Fruit fly (Drosophila melanogaster): ENCODE results near the gene CG6023.

The CG6023 gene

DNA sequence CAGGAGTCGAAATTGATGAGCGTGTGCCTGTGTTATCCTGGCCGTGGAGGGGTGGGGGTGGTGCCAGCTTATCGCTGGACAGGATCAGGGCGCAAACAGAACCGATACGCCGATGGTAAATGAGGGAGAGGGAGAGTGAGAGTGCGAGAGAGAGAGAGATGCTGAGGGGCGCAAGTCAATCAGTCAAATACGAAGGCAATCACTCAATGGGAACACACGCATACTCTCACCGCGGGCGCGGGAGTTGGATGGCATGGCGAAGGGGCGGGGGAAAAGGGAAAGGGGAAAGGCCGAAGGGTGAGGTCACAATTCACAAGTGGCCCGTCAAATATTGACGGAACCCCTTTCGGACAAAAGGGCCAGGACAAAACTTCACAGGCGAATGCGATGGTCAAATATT, 32.3 kb downstream of the CG6023 start:
- no peak for TF ChIP-seq sage (GFP tag; optimal IDR thresholded peaks at IDR 0.05)
- no peak for TF ChIP-seq Vsx2 (GFP tag; optimal IDR thresholded peaks at IDR 0.05; ENCODE audit: partially characterized antibody)
- no peak for TF ChIP-seq rgr (GFP tag; optimal IDR thresholded peaks at IDR 0.05)
- TF ChIP-seq Rel (GFP tag; optimal IDR thresholded peaks at IDR 0.05): no peak
- TF ChIP-seq Rel (tag; optimal IDR thresholded peaks at IDR 0.05): no peak
- no peak for TF ChIP-seq foxo (GFP tag; optimal IDR thresholded peaks at IDR 0.05)
- TF ChIP-seq psq (GFP tag; optimal IDR thresholded peaks at IDR 0.05): no peak

- TF ChIP-seq Hr83 (GFP tag; optimal IDR thresholded peaks at IDR 0.05; ENCODE audit: poor library complexity, severe bottlenecking): no peak
- TF ChIP-seq Myc (optimal IDR thresholded peaks at IDR 0.05): no peak
- TF ChIP-seq lola (GFP tag; optimal IDR thresholded peaks at IDR 0.05): no peak
- no peak for TF ChIP-seq dsf (GFP tag; optimal IDR thresholded peaks at IDR 0.05; ENCODE audit: borderline replicate concordance)
- no peak for TF ChIP-seq sage (GFP tag; optimal IDR thresholded peaks at IDR 0.05)
- TF ChIP-seq Sp1 (GFP tag; optimal IDR thresholded peaks at IDR 0.05): no peak
- TF ChIP-seq br (GFP tag; optimal IDR thresholded peaks at IDR 0.05): no peak
Measured at dm6 chrX:18287587-18287986, 33.4 kb downstream of the CG6023 start.

dm6 chrX:18285215-18285614, 35.8 kb downstream of the CG6023 start:
- no peak for TF ChIP-seq sage (GFP tag; optimal IDR thresholded peaks at IDR 0.05)
- TF ChIP-seq Sp1 (GFP tag; optimal IDR thresholded peaks at IDR 0.05): no peak
- TF ChIP-seq tai (GFP tag; optimal IDR thresholded peaks at IDR 0.05): no peak
- TF ChIP-seq br (GFP tag; optimal IDR thresholded peaks at IDR 0.05): no peak
- no peak for TF ChIP-seq Hnf4 (GFP tag; optimal IDR thresholded peaks at IDR 0.05)
- no peak for TF ChIP-seq dl (GFP tag; optimal IDR thresholded peaks at IDR 0.05; ENCODE audit: insufficient read depth in 1 of 2, partially characterized antibody in 2 of 2)
- TF ChIP-seq fru (GFP tag; optimal IDR thresholded peaks at IDR 0.05): no peak
- no peak for TF ChIP-seq sv (GFP tag; optimal IDR thresholded peaks at IDR 0.05)
- TF ChIP-seq N (GFP tag; optimal IDR thresholded peaks at IDR 0.05): no peak
- TF ChIP-seq foxo (GFP tag; optimal IDR thresholded peaks at IDR 0.05): no peak
- no peak for TF ChIP-seq Myc (optimal IDR thresholded peaks at IDR 0.05)
- no peak for TF ChIP-seq rgr (GFP tag; optimal IDR thresholded peaks at IDR 0.05)
- TF ChIP-seq psq (GFP tag; optimal IDR thresholded peaks at IDR 0.05): no peak
- TF ChIP-seq Rel (GFP tag; optimal IDR thresholded peaks at IDR 0.05): no peak
- TF ChIP-seq Rel (tag; optimal IDR thresholded peaks at IDR 0.05): no peak
- TF ChIP-seq Dif (GFP tag; optimal IDR thresholded peaks at IDR 0.05; ENCODE audit: partially characterized antibody): no peak
- no peak for TF ChIP-seq Dfd (GFP tag; optimal IDR thresholded peaks at IDR 0.05)
- TF ChIP-seq woc (GFP tag; optimal IDR thresholded peaks at IDR 0.05): no peak
- no peak for TF ChIP-seq CrebA (GFP tag; optimal IDR thresholded peaks at IDR 0.05; ENCODE audit: borderline replicate concordance)
- no peak for TF ChIP-seq HLH106 (tag; optimal IDR thresholded peaks at IDR 0.05)
- TF ChIP-seq Vsx2 (GFP tag; optimal IDR thresholded peaks at IDR 0.05; ENCODE audit: partially characterized antibody): no peak

- TF ChIP-seq Hnf4 (GFP tag; optimal IDR thresholded peaks at IDR 0.05): no peak
- TF ChIP-seq dsf (GFP tag; optimal IDR thresholded peaks at IDR 0.05; ENCODE audit: borderline replicate concordance): no peak
- no peak for TF ChIP-seq jim (GFP tag; optimal IDR thresholded peaks at IDR 0.05)
- no peak for TF ChIP-seq pan (optimal IDR thresholded peaks at IDR 0.05)
- TF ChIP-seq CrebA (GFP tag; optimal IDR thresholded peaks at IDR 0.05; ENCODE audit: borderline replicate concordance): no peak
- no peak for TF ChIP-seq N (GFP tag; optimal IDR thresholded peaks at IDR 0.05)
- TF ChIP-seq Abd-B (GFP tag; optimal IDR thresholded peaks at IDR 0.05): no peak
- no peak for TF ChIP-seq HLH106 (tag; optimal IDR thresholded peaks at IDR 0.05)
- no peak for TF ChIP-seq Vsx2 (GFP tag; optimal IDR thresholded peaks at IDR 0.05; ENCODE audit: partially characterized antibody)
- no peak for TF ChIP-seq dmrt93B (GFP tag; optimal IDR thresholded peaks at IDR 0.05)
- peak; percentile 94 for TF ChIP-seq Jra (GFP tag; optimal IDR thresholded peaks at IDR 0.05)
- TF ChIP-seq CG32264 (GFP tag; optimal IDR thresholded peaks at IDR 0.05): no peak
- no peak for TF ChIP-seq rgr (GFP tag; optimal IDR thresholded peaks at IDR 0.05)
- no peak for TF ChIP-seq psq (GFP tag; optimal IDR thresholded peaks at IDR 0.05)
- no peak for TF ChIP-seq Mio (GFP tag; optimal IDR thresholded peaks at IDR 0.05)
- no peak for TF ChIP-seq woc (GFP tag; optimal IDR thresholded peaks at IDR 0.05)
- TF ChIP-seq br (GFP tag; optimal IDR thresholded peaks at IDR 0.05): no peak
- peak; percentile 30 for TF ChIP-seq Dif (GFP tag; optimal IDR thresholded peaks at IDR 0.05; ENCODE audit: partially characterized antibody)
- no peak for TF ChIP-seq Hr83 (GFP tag; optimal IDR thresholded peaks at IDR 0.05; ENCODE audit: poor library complexity, severe bottlenecking)
- TF ChIP-seq OdsH (GFP tag; optimal IDR thresholded peaks at IDR 0.05): no peak
- no peak for TF ChIP-seq sv (GFP tag; optimal IDR thresholded peaks at IDR 0.05)
- TF ChIP-seq dl (GFP tag; optimal IDR thresholded peaks at IDR 0.05; ENCODE audit: insufficient read depth in 1 of 2, partially characterized antibody in 2 of 2): no peak
- TF ChIP-seq sage (GFP tag; optimal IDR thresholded peaks at IDR 0.05): no peak
- TF ChIP-seq Myc (optimal IDR thresholded peaks at IDR 0.05): no peak
- no peak for TF ChIP-seq GATAd (GFP tag; optimal IDR thresholded peaks at IDR 0.05)
- TF ChIP-seq tai (GFP tag; optimal IDR thresholded peaks at IDR 0.05): no peak
- no peak for TF ChIP-seq usp (GFP tag; optimal IDR thresholded peaks at IDR 0.05)
- no peak for TF ChIP-seq Dfd (GFP tag; optimal IDR thresholded peaks at IDR 0.05)
- TF ChIP-seq CG9705 (GFP tag; optimal IDR thresholded peaks at IDR 0.05): no peak
- peak; percentile 3 for TF ChIP-seq fru (GFP tag; optimal IDR thresholded peaks at IDR 0.05)
- no peak for TF ChIP-seq foxo (GFP tag; optimal IDR thresholded peaks at IDR 0.05)
- no peak for TF ChIP-seq ey (GFP tag; optimal IDR thresholded peaks at IDR 0.05)
- TF ChIP-seq lola (GFP tag; optimal IDR thresholded peaks at IDR 0.05): no peak
- no peak for TF ChIP-seq Hr78 (GFP tag; optimal IDR thresholded peaks at IDR 0.05)
- TF ChIP-seq Sp1 (GFP tag; optimal IDR thresholded peaks at IDR 0.05): no peak
- TF ChIP-seq brk (GFP tag; optimal IDR thresholded peaks at IDR 0.05): no peak
- peak; percentile 89 for TF ChIP-seq h (GFP tag; optimal IDR thresholded peaks at IDR 0.05)
- no peak for TF ChIP-seq Rel (GFP tag; optimal IDR thresholded peaks at IDR 0.05)
- peak; percentile 100 for TF ChIP-seq Rel (tag; optimal IDR thresholded peaks at IDR 0.05)
Measured at dm6 chrX:18282381-18282813, 38.6 kb downstream of the CG6023 start.
